Worm (Caenorhabditis elegans): ENCODE results near the gene sra-36.

DNA sequence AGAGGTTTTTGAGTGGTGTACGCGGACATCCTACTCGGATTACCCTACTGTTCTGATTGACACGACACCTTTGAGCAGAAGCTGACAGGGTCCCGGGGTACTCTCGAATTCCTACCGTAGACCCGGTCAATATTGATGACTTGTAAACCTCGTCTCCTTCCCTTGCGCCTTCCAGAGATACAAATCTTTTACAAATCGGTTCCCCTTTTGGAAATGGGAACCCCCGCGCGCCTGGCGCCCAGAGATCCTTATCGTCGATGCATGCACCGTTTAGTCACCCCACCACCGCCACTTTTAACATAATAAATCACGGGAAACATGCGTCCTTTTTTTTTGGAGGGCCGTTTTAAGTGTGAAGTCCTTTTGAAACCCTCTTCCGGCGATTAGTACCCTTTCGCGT is 32.6 kb upstream of the sra-36 start:
- no peak for TF ChIP-seq unc-62 (GFP tag; optimal IDR thresholded peaks at IDR 0.05)
- no peak for TF ChIP-seq ets-4 (GFP tag; optimal IDR thresholded peaks at IDR 0.05)
- TF ChIP-seq pha-4 (tag; optimal IDR thresholded peaks at IDR 0.05): no peak
- TF ChIP-seq snpc-1.3 (tag; optimal IDR thresholded peaks at IDR 0.05; ENCODE audit: insufficient read depth): no peak
